Fruit fly (Drosophila melanogaster) whole organism, prepupa: ENCODE data around the gene Cchl.

Source experiments
- CG11294 ChIP-seq: fragments of 200-800 bp; sonication (Bioruptor generic); IDR thresholded peaks from 2 replicates; pipeline ENCODE4 v1.3.6; 2022; ENCODE audit warnings: missing biosample characterization, missing genetic modification characterization
- CG15336 ChIP-seq: fragments of 200-800 bp; sonication (Bioruptor generic); IDR thresholded peaks from 2 replicates; pipeline ENCODE4 v1.3.6; 2022; ENCODE audit warnings: missing biosample characterization, missing genetic modification characterization
- CG31627 ChIP-seq: fragments of 200-800 bp; sonication (Bioruptor generic); optimal IDR thresholded peaks from 3 replicates; lab custom pipeline; 2016; ENCODE audit warnings: missing biosample characterization, missing genetic modification characterization
- CG6163 ChIP-seq: fragments of 200-800 bp; sonication (Bioruptor generic); IDR thresholded peaks from 3 replicates; pipeline ENCODE4 v1.3.6; 2022; ENCODE audit warnings: missing biosample characterization, missing genetic modification characterization
- CG6808 ChIP-seq: fragments of 200-800 bp; sonication (Bioruptor generic); optimal IDR thresholded peaks from 3 replicates; lab custom pipeline; 2017; ENCODE audit warnings: missing biosample characterization, missing genetic modification characterization, mild to moderate bottlenecking, moderate library complexity, missing genetic modification reagents
- CG8119 ChIP-seq: fragments of 200-800 bp; sonication (Bioruptor generic); IDR thresholded peaks from 3 replicates; pipeline ENCODE4 v1.3.6; 2022; ENCODE audit warnings: missing biosample characterization, missing genetic modification characterization
- CG8632 ChIP-seq: fragments of 200-800 bp; sonication (Bioruptor generic); optimal IDR thresholded peaks from 3 replicates; lab custom pipeline; 2016; ENCODE audit warnings: missing biosample characterization, missing genetic modification characterization
- Eip75B ChIP-seq: fragments of 200-800 bp; sonication (Bioruptor generic); optimal IDR thresholded peaks from 3 replicates; lab custom pipeline; 2016; ENCODE audit warnings: missing biosample characterization, missing genetic modification characterization
- Ets96B ChIP-seq: fragments of 200-800 bp; optimal IDR thresholded peaks from 2 replicates; lab custom pipeline; 2019; ENCODE audit warnings: missing biosample characterization, mild to moderate bottlenecking, missing genetic modification characterization, moderate library complexity
- Lpt ChIP-seq: fragments of 200-800 bp; sonication (Bioruptor generic); optimal IDR thresholded peaks from 3 replicates; lab custom pipeline; 2016; ENCODE audit warnings: missing biosample characterization, missing genetic modification characterization
- eg ChIP-seq: fragments of 200-800 bp; sonication (Bioruptor generic); IDR thresholded peaks from 3 replicates; pipeline ENCODE4 v1.3.6; 2022; ENCODE audit warnings: missing biosample characterization, missing genetic modification characterization
- spab ChIP-seq: fragments of 200-800 bp; sonication (Bioruptor generic); optimal IDR thresholded peaks from 2 replicates; lab custom pipeline; 2017; ENCODE audit warnings: missing biosample characterization, mild to moderate bottlenecking, missing genetic modification characterization, missing genetic modification reagents
- topi ChIP-seq: fragments of 200-800 bp; sonication (Bioruptor generic); optimal IDR thresholded peaks from 3 replicates; lab custom pipeline; 2016; ENCODE audit warnings: missing biosample characterization, missing genetic modification characterization
- vri ChIP-seq: fragments of 200-800 bp; sonication (Bioruptor generic); optimal IDR thresholded peaks from 3 replicates; lab custom pipeline; 2016; ENCODE audit warnings: missing biosample characterization, mild to moderate bottlenecking, missing genetic modification characterization

DNA sequence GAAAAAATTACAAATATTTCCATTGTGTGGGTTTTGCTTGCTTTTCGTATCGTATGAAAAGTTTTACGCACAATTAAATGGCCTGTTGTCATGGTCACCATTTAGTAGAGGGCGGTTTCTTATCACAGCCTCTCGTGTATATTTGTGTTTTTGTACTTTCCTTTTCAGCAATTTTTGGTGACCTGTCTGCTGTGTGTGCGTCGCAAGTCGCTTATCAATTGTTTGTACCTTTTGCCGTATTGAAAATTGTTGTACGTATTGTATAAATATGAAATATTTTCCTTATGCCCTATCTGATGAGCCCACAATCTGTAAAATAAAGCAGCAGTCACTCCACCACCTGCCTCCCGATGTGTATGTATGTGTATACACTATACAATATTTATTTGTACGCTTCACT, 39.2 kb upstream of the Cchl start:
- TF ChIP-seq CG6163 (0 out of 3 replicates have a peak, but pooled peaks have one; percentile 22), CG6808 (GFP tag; lab: Kevin White, UChicago) (no peak), vri (no peak), Ets96B (no peak), CG8632 (peak; percentile 13), eg (no peak), topi (no peak), CG8119 (GFP tag; lab: Robert Waterston, UW) (no peak), Lpt (GFP tag; lab: Kevin White, UChicago) (no peak), CG11294 (no peak), Eip75B (GFP tag; lab: Kevin White, UChicago) (no peak), CG15336 (GFP tag; lab: Robert Waterston, UW) (no peak), spab (GFP tag; lab: Kevin White, UChicago) (no peak), CG31627 (GFP tag; lab: Kevin White, UChicago) (no peak)
